Fruit fly (Drosophila melanogaster): ENCODE data around the gene S6k.

The S6k gene

DNA sequence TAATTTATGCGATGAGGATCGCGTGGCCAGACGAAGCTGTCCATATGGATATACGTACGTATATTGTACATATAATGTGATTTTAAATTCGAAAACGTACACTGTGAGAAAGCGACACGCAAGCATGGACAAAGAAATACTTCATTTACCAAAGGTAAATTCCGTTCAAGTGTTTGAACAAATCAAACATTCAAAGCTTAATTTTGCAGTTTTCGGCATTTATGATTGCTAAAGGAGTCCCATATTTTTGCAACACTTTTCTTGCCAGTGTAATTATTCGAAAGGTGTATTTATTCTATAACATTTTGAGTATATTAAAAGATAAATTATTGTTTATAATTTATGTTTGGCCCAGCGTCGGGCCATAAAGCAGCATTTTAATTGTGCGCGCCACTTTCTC, 8.6 kb upstream of the S6k start (continued):
- TF ChIP-seq Meics (GFP tag; optimal IDR thresholded peaks at IDR 0.05) = peak; percentile 16
- peak; percentile 29 for TF ChIP-seq CG2712 (tag; optimal IDR thresholded peaks at IDR 0.05)
- peak; percentile 45 for TF ChIP-seq bcd (GFP tag; optimal IDR thresholded peaks at IDR 0.05)
- TF ChIP-seq inv (GFP tag; IDR thresholded peaks at IDR 0.05; ENCODE audit: partially characterized antibody) = no peak
- TF ChIP-seq CG2120 (GFP tag; optimal IDR thresholded peaks at IDR 0.05) = peak; percentile 65
- no peak for TF ChIP-seq en (GFP tag; optimal IDR thresholded peaks at IDR 0.05)
- no peak for TF ChIP-seq chm (GFP tag; IDR thresholded peaks at IDR 0.05)
- 0 out of 2 replicates have a peak, but pooled peaks have one; percentile 31 for TF ChIP-seq sob (GFP tag; IDR thresholded peaks at IDR 0.05)
- TF ChIP-seq CG34224 (GFP tag; IDR thresholded peaks at IDR 0.05; ENCODE audit: partially characterized antibody) = no peak
- no peak for TF ChIP-seq CG16813 (GFP tag; IDR thresholded peaks at IDR 0.05; ENCODE audit: partially characterized antibody)
- no peak for TF ChIP-seq Nf-YC (tag; optimal IDR thresholded peaks at IDR 0.05)
- TF ChIP-seq CG17359 (tag; optimal IDR thresholded peaks at IDR 0.05) = peak; percentile 20
- TF ChIP-seq nau (GFP tag; optimal IDR thresholded peaks at IDR 0.05) = no peak
- TF ChIP-seq Blimp-1 (GFP tag; optimal IDR thresholded peaks at IDR 0.05) = peak; percentile 14
- TF ChIP-seq ara (GFP tag; IDR thresholded peaks at IDR 0.05) = no peak
- no peak for TF ChIP-seq Deaf1 (tag; optimal IDR thresholded peaks at IDR 0.05)
- no peak for TF ChIP-seq TFAM (GFP tag; optimal IDR thresholded peaks at IDR 0.05)
- peak; percentile 21 for TF ChIP-seq CG3281 (GFP tag; optimal IDR thresholded peaks at IDR 0.05)
- TF ChIP-seq aop (GFP tag; IDR thresholded peaks at IDR 0.05) = no peak
- no peak for TF ChIP-seq CG12219 (GFP tag; optimal IDR thresholded peaks at IDR 0.05)
- peak; percentile 6 for TF ChIP-seq luna (GFP tag; optimal IDR thresholded peaks at IDR 0.05)
- no peak for TF ChIP-seq crp (GFP tag; optimal IDR thresholded peaks at IDR 0.05)
- no peak for TF ChIP-seq ftz-f1 (GFP tag; optimal IDR thresholded peaks at IDR 0.05)
- TF ChIP-seq mam (GFP tag; optimal IDR thresholded peaks at IDR 0.05) = peak; percentile 57
- no peak for TF ChIP-seq CG4424 (GFP tag; optimal IDR thresholded peaks at IDR 0.05)
- TF ChIP-seq emc (GFP tag; optimal IDR thresholded peaks at IDR 0.05) = no peak
- no peak for TF ChIP-seq Bteb2 (GFP tag; optimal IDR thresholded peaks at IDR 0.05)
- TF ChIP-seq NfI (GFP tag; optimal IDR thresholded peaks at IDR 0.05) = peak; percentile 2
- TF ChIP-seq grn (GFP tag; optimal IDR thresholded peaks at IDR 0.05) = no peak
- TF ChIP-seq exex (tag; optimal IDR thresholded peaks at IDR 0.05) = no peak
- TF ChIP-seq CG15514 (GFP tag; optimal IDR thresholded peaks at IDR 0.05) = no peak
- no peak for TF ChIP-seq Awh (GFP tag; IDR thresholded peaks at IDR 0.05)
- peak; percentile 16 for TF ChIP-seq CG18262 (tag; optimal IDR thresholded peaks at IDR 0.05)
- TF ChIP-seq pho (GFP tag; optimal IDR thresholded peaks at IDR 0.05) = no peak
- no peak for TF ChIP-seq CG11696 (GFP tag; IDR thresholded peaks at IDR 0.05)
- no peak for TF ChIP-seq Mes4 (GFP tag; optimal IDR thresholded peaks at IDR 0.05)
- no peak for TF ChIP-seq Elba2 (GFP tag; optimal IDR thresholded peaks at IDR 0.05)
- TF ChIP-seq Nf-YB (GFP tag; optimal IDR thresholded peaks at IDR 0.05) = no peak
- peak; percentile 36 for TF ChIP-seq pum (GFP tag; optimal IDR thresholded peaks at IDR 0.05)
- TF ChIP-seq CG6689 (GFP tag; IDR thresholded peaks at IDR 0.05) = peak; percentile 40
- TF ChIP-seq mld (GFP tag; IDR thresholded peaks at IDR 0.05; ENCODE audit: partially characterized antibody) = no peak
- no peak for TF ChIP-seq CG17829 (tag; optimal IDR thresholded peaks at IDR 0.05)
- no peak for TF ChIP-seq CG12104 (GFP tag; optimal IDR thresholded peaks at IDR 0.05)
- no peak for TF ChIP-seq wor (GFP tag; IDR thresholded peaks at IDR 0.05)
- peak; percentile 8 for TF ChIP-seq gcm (GFP tag; optimal IDR thresholded peaks at IDR 0.05)
- TF ChIP-seq CG4282 (GFP tag; optimal IDR thresholded peaks at IDR 0.05) = no peak
- peak; percentile 13; the same call in 1 of the 2 replicates for TF ChIP-seq vvl (GFP tag; IDR thresholded peaks at IDR 0.05)
- peak; percentile 61 for TF ChIP-seq CG15269 (tag; optimal IDR thresholded peaks at IDR 0.05)
- peak; percentile 42; the same call in 1 of the 2 replicates for TF ChIP-seq Ptx1 (GFP tag; IDR thresholded peaks at IDR 0.05)
- TF ChIP-seq al (GFP tag; IDR thresholded peaks at IDR 0.05) = peak; percentile 47
- peak; percentile 36; the same call in 1 of the 2 replicates for TF ChIP-seq CG14014 (GFP tag; IDR thresholded peaks at IDR 0.05)

Data from whole organism, embryonic.